Fruit fly (Drosophila melanogaster): ENCODE results near the gene Mnr.
A peak's percentile ranks its signal among the peaks of the same experiment; 100 is the strongest.

The Mnr gene

DNA sequence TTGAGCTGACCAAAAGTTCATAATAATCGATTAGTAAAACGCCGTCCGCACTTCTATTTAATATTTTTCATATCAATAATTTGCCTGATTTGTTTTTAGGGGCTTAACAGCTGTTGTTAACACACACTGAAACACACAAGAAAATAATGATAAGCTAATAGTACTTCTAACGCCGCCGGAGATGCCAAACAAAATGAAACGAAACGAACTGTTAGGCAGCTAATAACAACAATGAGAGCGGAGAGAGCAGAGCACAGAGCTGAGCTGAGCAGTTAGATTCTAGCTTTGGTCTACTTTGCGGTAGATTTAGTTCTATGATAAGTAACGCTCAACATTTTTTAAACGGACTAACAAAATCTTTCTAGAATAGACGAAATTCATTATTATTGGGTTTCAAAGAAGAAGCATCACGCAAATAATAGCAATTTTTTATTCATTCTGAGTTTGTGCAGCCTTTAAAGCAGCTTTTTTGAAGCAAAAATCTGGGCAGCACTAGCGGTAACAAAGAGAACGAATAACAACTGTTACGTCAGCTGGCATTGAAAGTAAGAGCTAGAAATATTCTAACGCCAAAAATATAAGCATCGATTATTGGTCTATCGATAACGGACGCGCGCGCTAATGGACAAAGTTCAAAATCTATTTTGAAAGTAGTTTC lies 25.6 kb upstream of the Mnr start, which contains the start of gene Abca3 (continued):
- TF ChIP-seq dan (GFP tag; IDR thresholded peaks at IDR 0.05) (no peak), CG17385 (GFP tag; optimal IDR thresholded peaks at IDR 0.05) (peak; percentile 55), nau (GFP tag; optimal IDR thresholded peaks at IDR 0.05) (no peak), Hr78 (GFP tag; optimal IDR thresholded peaks at IDR 0.05) (no peak), CG3726 (GFP tag; IDR thresholded peaks at IDR 0.05) (no peak), en (GFP tag; optimal IDR thresholded peaks at IDR 0.05) (peak; percentile 26), CG15479 (GFP tag; optimal IDR thresholded peaks at IDR 0.05) (no peak), D (optimal IDR thresholded peaks at IDR 0.05) (no peak), D (GFP tag; optimal IDR thresholded peaks at IDR 0.05) (peak; percentile 39), grau (tag; optimal IDR thresholded peaks at IDR 0.05) (peak; percentile 80), NfI (GFP tag; optimal IDR thresholded peaks at IDR 0.05) (peak; percentile 71), CG6813 (GFP tag; optimal IDR thresholded peaks at IDR 0.05) (no peak), CG13296 (GFP tag; optimal IDR thresholded peaks at IDR 0.05) (peak; percentile 65), cas (GFP tag; IDR thresholded peaks at IDR 0.05) (peak; percentile 32; the same call in 1 of the 2 replicates), CG17361 (GFP tag; IDR thresholded peaks at IDR 0.05) (peak; percentile 77), CG18011 (GFP tag; optimal IDR thresholded peaks at IDR 0.05) (no peak), TFAM (GFP tag; optimal IDR thresholded peaks at IDR 0.05) (no peak), CG9215 (GFP tag; IDR thresholded peaks at IDR 0.05) (peak; percentile 66), ftz-f1 (GFP tag; optimal IDR thresholded peaks at IDR 0.05) (peak; percentile 55), Ptx1 (GFP tag; IDR thresholded peaks at IDR 0.05) (peak; percentile 68), Nf-YA (GFP tag; IDR thresholded peaks at IDR 0.05) (no peak), CG7786 (GFP tag; optimal IDR thresholded peaks at IDR 0.05) (peak; percentile 55), CG12299 (tag; optimal IDR thresholded peaks at IDR 0.05) (peak; percentile 47), BtbVII (GFP tag; optimal IDR thresholded peaks at IDR 0.05) (peak; percentile 77), jumu (GFP tag; optimal IDR thresholded peaks at IDR 0.05) (peak; percentile 23), CG8765 (GFP tag; IDR thresholded peaks at IDR 0.05) (no peak), Max (GFP tag; optimal IDR thresholded peaks at IDR 0.05) (peak; percentile 48), tap (tag; optimal IDR thresholded peaks at IDR 0.05) (peak; percentile 24), Asciz (GFP tag; optimal IDR thresholded peaks at IDR 0.05) (no peak), rib (GFP tag; IDR thresholded peaks at IDR 0.05) (peak; percentile 61; the same call in 1 of the 2 replicates), D19B (GFP tag; optimal IDR thresholded peaks at IDR 0.05) (peak; percentile 40), toy (GFP tag; IDR thresholded peaks at IDR 0.05) (no peak), hb (GFP tag; IDR thresholded peaks at IDR 0.05; ENCODE audit: partially characterized antibody) (no peak), Dek (tag; optimal IDR thresholded peaks at IDR 0.05) (peak; percentile 57), GATAe (GFP tag; conservative IDR thresholded peaks at IDR 0.05) (no peak), Hr3 (GFP tag; optimal IDR thresholded peaks at IDR 0.05) (peak; percentile 35), cato (GFP tag; optimal IDR thresholded peaks at IDR 0.05; ENCODE audit: borderline replicate concordance) (no peak), CG2889 (GFP tag; IDR thresholded peaks at IDR 0.05) (no peak), Ada2b (GFP tag; IDR thresholded peaks at IDR 0.05) (no peak; the same call in 1 of the 2 replicates), CG31365 (tag; optimal IDR thresholded peaks at IDR 0.05) (peak; percentile 21), kay (GFP tag; optimal IDR thresholded peaks at IDR 0.05) (no peak), kni (GFP tag; optimal IDR thresholded peaks at IDR 0.05) (peak; percentile 91), CG18599 (GFP tag; optimal IDR thresholded peaks at IDR 0.05) (peak; percentile 84), CG3838 (GFP tag; optimal IDR thresholded peaks at IDR 0.05) (peak; percentile 40), trh (GFP tag; optimal IDR thresholded peaks at IDR 0.05) (no peak), CG8281 (tag; optimal IDR thresholded peaks at IDR 0.05) (peak; percentile 2), ken (GFP tag; IDR thresholded peaks at IDR 0.05) (peak; percentile 39; the same call in 1 of the 3 replicates), CG1024 (GFP tag; IDR thresholded peaks at IDR 0.05) (no peak), CG33213 (GFP tag; optimal IDR thresholded peaks at IDR 0.05) (no peak), pita (GFP tag; optimal IDR thresholded peaks at IDR 0.05) (no peak)

All from whole organism, embryonic.